Fruit fly (Drosophila melanogaster) whole organism, embryonic: ENCODE data around the gene CG4009.
A peak's percentile ranks its signal among the peaks of the same experiment; 100 is the strongest.

Experiments used
- CG11456 ChIP-seq: fragments of 200-800 bp; sonication (Bioruptor generic); IDR thresholded peaks from 3 replicates; pipeline ENCODE4 v1.3.6; 2022; ENCODE audit warnings: missing biosample characterization, missing genetic modification characterization
- CG12769 ChIP-seq: fragments of 200-800 bp; sonication (Bioruptor generic); optimal IDR thresholded peaks from 2 replicates; lab custom pipeline; 2019; ENCODE audit warnings: missing biosample characterization, mild to moderate bottlenecking, missing genetic modification characterization, moderate library complexity
- CG15073 ChIP-seq: fragments of 200-800 bp; sonication (Bioruptor generic); optimal IDR thresholded peaks from 2 replicates; lab custom pipeline; 2016; ENCODE audit warnings: missing biosample characterization, missing genetic modification characterization
- CG16813 ChIP-seq: fragments of 200-800 bp; sonication (Bioruptor generic); IDR thresholded peaks from 3 replicates; pipeline ENCODE4 v1.3.6; 2022; ENCODE audit warnings: missing biosample characterization, missing genetic modification characterization; ENCODE audit not compliant: partially characterized antibody
- CG16863 ChIP-seq: fragments of 200-800 bp; sonication (Bioruptor generic); optimal IDR thresholded peaks from 3 replicates; lab custom pipeline; 2016; ENCODE audit warnings: missing biosample characterization, missing genetic modification characterization
- CG17802 ChIP-seq: fragments of 200-800 bp; sonication (Bioruptor generic); optimal IDR thresholded peaks from 2 replicates; lab custom pipeline; 2018; ENCODE audit warnings: missing biosample characterization, mild to moderate bottlenecking, missing genetic modification characterization, moderate library complexity
- CG1792 ChIP-seq: fragments of 200-800 bp; sonication (Bioruptor generic); optimal IDR thresholded peaks from 2 replicates; lab custom pipeline; 2016; ENCODE audit warnings: missing biosample characterization, missing genetic modification characterization
- CG1832 ChIP-seq: fragments of 200-800 bp; sonication (Bioruptor generic); optimal IDR thresholded peaks from 2 replicates; lab custom pipeline; 2017; ENCODE audit warnings: missing biosample characterization, mild to moderate bottlenecking, missing genetic modification characterization, inconsistent platforms
- CG31224 ChIP-seq: fragments of 200-800 bp; sonication (Bioruptor generic); IDR thresholded peaks from 2 replicates; pipeline ENCODE4 v1.3.6; 2022; ENCODE audit warnings: missing biosample characterization, missing genetic modification characterization
- CG4404 ChIP-seq: fragments of 200-800 bp; sonication (Bioruptor generic); IDR thresholded peaks from 2 replicates; pipeline ENCODE4 v1.3.6; 2022; ENCODE audit warnings: missing biosample characterization, missing genetic modification characterization
- CG6765 ChIP-seq: fragments of 200-800 bp; sonication (Bioruptor generic); optimal IDR thresholded peaks from 3 replicates; lab custom pipeline; 2017; ENCODE audit warnings: missing biosample characterization, mild to moderate bottlenecking, missing genetic modification characterization
- CG6813 ChIP-seq: fragments of 200-800 bp; sonication (Bioruptor generic); optimal IDR thresholded peaks from 2 replicates; lab custom pipeline; 2017; ENCODE audit warnings: missing biosample characterization, missing genetic modification characterization, mild to moderate bottlenecking, moderate library complexity, missing genetic modification reagents
- CG7786 ChIP-seq: fragments of 200-800 bp; sonication (Bioruptor generic); optimal IDR thresholded peaks from 2 replicates; lab custom pipeline; 2016; ENCODE audit warnings: missing biosample characterization, missing genetic modification characterization
- CG7839 ChIP-seq: fragments of 200-800 bp; sonication (Bioruptor generic); optimal IDR thresholded peaks from 3 replicates; lab custom pipeline; 2018; ENCODE audit warnings: missing biosample characterization, mild to moderate bottlenecking, missing genetic modification characterization, moderate library complexity
- CG9437 ChIP-seq: fragments of 200-800 bp; sonication (Bioruptor generic); optimal IDR thresholded peaks from 2 replicates; lab custom pipeline; 2018; ENCODE audit warnings: missing biosample characterization, mild to moderate bottlenecking, missing genetic modification characterization
- CG9876 ChIP-seq: fragments of 200-800 bp; sonication (Bioruptor generic); optimal IDR thresholded peaks from 2 replicates; lab custom pipeline; 2016; ENCODE audit warnings: missing biosample characterization, missing genetic modification characterization
- D ChIP-seq, 2 experiments: fragments of 200-800 bp in 1 of 2; fragments of >200 bp in 1 of 2; sonication (Bioruptor generic) in 1 of 2; optimal IDR thresholded peaks; 2 replicates in 1 of 2; 3 replicates in 1 of 2; lab custom pipeline; 2017; ENCODE audit warnings: mild to moderate bottlenecking in 1 of 2, missing biosample characterization in 1 of 2, missing genetic modification characterization in 1 of 2, missing genetic modification reagents in 1 of 2
- Dad ChIP-seq: fragments of 200-800 bp; sonication (Bioruptor generic); optimal IDR thresholded peaks from 3 replicates; lab custom pipeline; 2016; ENCODE audit warnings: missing biosample characterization, missing genetic modification characterization
- HLH3B ChIP-seq: fragments of 200-800 bp; sonication (Bioruptor generic); IDR thresholded peaks from 2 replicates; pipeline ENCODE4 v1.3.6; 2022; ENCODE audit warnings: missing biosample characterization, missing genetic modification characterization
- HmgD ChIP-seq: fragments of 200-800 bp; sonication (Bioruptor generic); optimal IDR thresholded peaks from 3 replicates; lab custom pipeline; 2016; ENCODE audit warnings: missing biosample characterization, missing genetic modification characterization
- Hmx ChIP-seq: fragments of 200-800 bp; sonication (Bioruptor generic); optimal IDR thresholded peaks from 2 replicates; lab custom pipeline; 2016; ENCODE audit warnings: missing biosample characterization, missing genetic modification characterization
- Hr39 ChIP-seq: fragments of >200 bp; optimal IDR thresholded peaks from 2 replicates; lab custom pipeline; 2017
- Hr51 ChIP-seq, 2 experiments: fragments of 200-800 bp; sonication (Bioruptor generic); optimal IDR thresholded peaks; 2 replicates in 1 of 2; 3 replicates in 1 of 2; lab custom pipeline; 2016 to 2018; ENCODE audit warnings: missing biosample characterization in 2 of 2, missing genetic modification characterization in 2 of 2, mild to moderate bottlenecking in 1 of 2, moderate library complexity in 1 of 2
- MTF-1 ChIP-seq: fragments of 200-800 bp; sonication (Bioruptor generic); optimal IDR thresholded peaks from 2 replicates; lab custom pipeline; 2018; ENCODE audit warnings: missing biosample characterization, mild to moderate bottlenecking, missing genetic modification characterization, borderline replicate concordance
- Neu2 ChIP-seq: fragments of 200-800 bp; sonication (Bioruptor generic); optimal IDR thresholded peaks from 3 replicates; lab custom pipeline; 2016; ENCODE audit warnings: missing biosample characterization, missing genetic modification characterization, borderline replicate concordance
- Sox100B ChIP-seq: fragments of 200-800 bp; sonication (Bioruptor generic); optimal IDR thresholded peaks from 3 replicates; lab custom pipeline; 2018; ENCODE audit warnings: missing biosample characterization, mild to moderate bottlenecking, missing genetic modification characterization
- Stat92E ChIP-seq, 3 experiments: fragments of >200 bp in 2 of 3; fragments of 200-800 bp in 1 of 3; sonication (Bioruptor generic) in 1 of 3; optimal IDR thresholded peaks; 2 replicates each; lab custom pipeline; 2017 to 2019; ENCODE audit warnings: missing biosample characterization in 3 of 3, missing genetic modification characterization in 3 of 3, mild to moderate bottlenecking in 1 of 3, moderate library complexity in 1 of 3
- amos ChIP-seq: fragments of 200-800 bp; sonication (Bioruptor generic); IDR thresholded peaks from 2 replicates; pipeline ENCODE4 v1.3.6; 2022; ENCODE audit warnings: missing biosample characterization, missing genetic modification characterization; ENCODE audit not compliant: partially characterized antibody
- ara ChIP-seq: fragments of 200-800 bp; sonication (Bioruptor generic); IDR thresholded peaks from 2 replicates; pipeline ENCODE4 v1.3.6; 2022; ENCODE audit warnings: missing biosample characterization, missing genetic modification characterization
- bab2 ChIP-seq: fragments of 200-800 bp; sonication (Bioruptor generic); optimal IDR thresholded peaks from 2 replicates; lab custom pipeline; 2016; ENCODE audit warnings: missing biosample characterization, missing genetic modification characterization
- crp ChIP-seq, 2 experiments: fragments of 200-800 bp; sonication (Bioruptor generic); optimal IDR thresholded peaks; 2 replicates in 1 of 2; 3 replicates in 1 of 2; lab custom pipeline; 2017; ENCODE audit warnings: missing biosample characterization in 2 of 2, missing genetic modification characterization in 2 of 2, mild to moderate bottlenecking in 1 of 2, moderate library complexity in 1 of 2
- da ChIP-seq: fragments of 200-800 bp; sonication (Bioruptor generic); optimal IDR thresholded peaks from 2 replicates; lab custom pipeline; 2016; ENCODE audit warnings: missing biosample characterization, missing genetic modification characterization
- dm ChIP-seq: fragments of 200-800 bp; sonication (Bioruptor generic); optimal IDR thresholded peaks from 3 replicates; lab custom pipeline; 2016; ENCODE audit warnings: missing biosample characterization, missing genetic modification characterization
- dysf ChIP-seq: fragments of 200-800 bp; sonication (Bioruptor generic); IDR thresholded peaks from 3 replicates; pipeline ENCODE4 v1.3.6; 2022; ENCODE audit warnings: missing biosample characterization, missing genetic modification characterization
- fru ChIP-seq: fragments of >200 bp; optimal IDR thresholded peaks from 2 replicates; lab custom pipeline; 2017
- ftz-f1 ChIP-seq: fragments of 200-800 bp; sonication (Bioruptor generic); optimal IDR thresholded peaks from 2 replicates; lab custom pipeline; 2016; ENCODE audit warnings: missing biosample characterization, missing genetic modification characterization
- gce ChIP-seq: fragments of 200-800 bp; sonication (Bioruptor generic); IDR thresholded peaks from 3 replicates; pipeline ENCODE4 v1.3.6; 2022; ENCODE audit warnings: missing biosample characterization, missing genetic modification characterization
- gt ChIP-seq: fragments of 200-800 bp; sonication (Bioruptor generic); IDR thresholded peaks from 2 replicates; pipeline ENCODE4 v1.3.6; 2022; ENCODE audit warnings: missing biosample characterization, missing genetic modification characterization
- kay ChIP-seq: fragments of 200-800 bp; sonication (Bioruptor generic); optimal IDR thresholded peaks from 2 replicates; lab custom pipeline; 2016; ENCODE audit warnings: missing biosample characterization, missing genetic modification characterization
- ranshi ChIP-seq: fragments of 200-800 bp; sonication (Bioruptor generic); IDR thresholded peaks from 2 replicates; pipeline ENCODE4 v1.3.6; 2022; ENCODE audit warnings: missing biosample characterization, missing genetic modification characterization
- repo ChIP-seq: fragments of 200-800 bp; sonication (Bioruptor generic); optimal IDR thresholded peaks from 2 replicates; lab custom pipeline; 2016; ENCODE audit warnings: missing biosample characterization, missing genetic modification characterization
- rib ChIP-seq: fragments of 200-800 bp; sonication (Bioruptor generic); IDR thresholded peaks from 2 replicates; pipeline ENCODE4 v1.3.6; 2022; ENCODE audit warnings: missing biosample characterization, missing genetic modification characterization
- sim ChIP-seq: fragments of 200-800 bp; sonication (Bioruptor generic); IDR thresholded peaks from 2 replicates; pipeline ENCODE4 v1.3.6; 2022; ENCODE audit warnings: missing biosample characterization, missing genetic modification characterization
- sr ChIP-seq: fragments of 200-800 bp; sonication (Bioruptor generic); IDR thresholded peaks from 3 replicates; pipeline ENCODE4 v1.3.6; 2022; ENCODE audit warnings: missing biosample characterization, missing genetic modification characterization
- sug ChIP-seq: fragments of 200-800 bp; optimal IDR thresholded peaks from 2 replicates; lab custom pipeline; 2019; ENCODE audit warnings: missing biosample characterization, mild to moderate bottlenecking, missing genetic modification characterization, moderate library complexity
- tio ChIP-seq: fragments of 200-800 bp; sonication (Bioruptor generic); optimal IDR thresholded peaks from 2 replicates; lab custom pipeline; 2017; ENCODE audit warnings: missing biosample characterization, missing genetic modification characterization, inconsistent platforms
- tll ChIP-seq, 2 experiments: fragments of 200-800 bp in 1 of 2; fragments of >200 bp in 1 of 2; sonication (Bioruptor generic) in 1 of 2; optimal IDR thresholded peaks; 2 replicates each; lab custom pipeline; 2017 to 2019; ENCODE audit warnings: missing biosample characterization in 2 of 2, missing genetic modification characterization in 2 of 2, mild to moderate bottlenecking in 1 of 2, moderate library complexity in 1 of 2
- tx ChIP-seq: fragments of 200-800 bp; sonication (Bioruptor generic); optimal IDR thresholded peaks from 2 replicates; lab custom pipeline; 2016; ENCODE audit warnings: missing biosample characterization, missing genetic modification characterization
- vvl ChIP-seq: fragments of 200-800 bp; sonication (Bioruptor generic); IDR thresholded peaks from 2 replicates; pipeline ENCODE4 v1.3.6; 2022; ENCODE audit warnings: missing biosample characterization, missing genetic modification characterization
- zf30C ChIP-seq: fragments of 200-800 bp; sonication (Bioruptor generic); optimal IDR thresholded peaks from 3 replicates; lab custom pipeline; 2018; ENCODE audit warnings: missing biosample characterization, mild to moderate bottlenecking, missing genetic modification characterization

Gene CG4009

dm6 chr3R:17060244-17060664 lies 24.4 kb upstream of the CG4009 start (continued):
- TF ChIP-seq HmgD (no peak), tx (GFP tag; lab: Kevin White, UChicago) (no peak), Sox100B (GFP tag; lab: Kevin White, UChicago) (peak; percentile 78), tll (GFP tag; optimal IDR thresholded peaks at IDR 0.05; lab: Kevin White, UChicago) (no peak), Hr51 (GFP tag; optimal IDR thresholded peaks at IDR 0.05; lab: Kevin White, UChicago) (peak in 1 of 2 experiments; percentile 65), kay (GFP tag; lab: Kevin White, UChicago) (no peak), CG6765 (no peak), D (optimal IDR thresholded peaks at IDR 0.05; lab: Kevin White, UChicago) (no peak), D (GFP tag; optimal IDR thresholded peaks at IDR 0.05; lab: Kevin White, UChicago) (peak; percentile 44), CG1832 (GFP tag; lab: Kevin White, UChicago) (no peak), Dad (GFP tag; lab: Kevin White, UChicago) (peak; percentile 67), MTF-1 (GFP tag; lab: Kevin White, UChicago) (no peak), zf30C (no peak), CG6813 (GFP tag; lab: Kevin White, UChicago) (no peak), ranshi (GFP tag; lab: Robert Waterston, UW) (peak; percentile 24; the same call in 1 of the 2 replicates), Hmx (GFP tag; lab: Kevin White, UChicago) (no peak), sim (GFP tag; lab: Robert Waterston, UW) (no peak), CG9437 (GFP tag; lab: Kevin White, UChicago) (peak; percentile 54), ftz-f1 (GFP tag; lab: Kevin White, UChicago) (no peak), repo (no peak), HLH3B (GFP tag; lab: Robert Waterston, UW) (0 out of 2 replicates have a peak, but pooled peaks have one; percentile 25), gt (GFP tag; lab: Robert Waterston, UW) (no peak)

- TF ChIP-seq CG16863 (GFP tag; lab: Kevin White, UChicago): no peak
- no peak for TF ChIP-seq CG7839 (tag; lab: Kevin White, UChicago)
- TF ChIP-seq CG12769 (tag; lab: Kevin White, UChicago): peak; percentile 49
- no peak for TF ChIP-seq CG9876
- 0 out of 3 replicates have a peak, but pooled peaks have one; percentile 10 for TF ChIP-seq gce (GFP tag; lab: Robert Waterston, UW)
- no peak for TF ChIP-seq tio
- TF ChIP-seq CG17802: no peak
- no peak for TF ChIP-seq crp (GFP tag; optimal IDR thresholded peaks at IDR 0.05; lab: Kevin White, UChicago)
- TF ChIP-seq CG11456 (GFP tag; lab: Robert Waterston, UW): peak; percentile 53; the same call in 1 of the 3 replicates
- no peak for TF ChIP-seq Neu2 (GFP tag; lab: Kevin White, UChicago)
- no peak for TF ChIP-seq da
- TF ChIP-seq sr: peak; percentile 93
- 0 out of 2 replicates have a peak, but pooled peaks have one; percentile 15 for TF ChIP-seq ara (GFP tag; lab: Robert Waterston, UW)
- no peak for TF ChIP-seq dysf (GFP tag; lab: Robert Waterston, UW)
- TF ChIP-seq CG16813: no peak
- no peak; the same call in 1 of the 2 replicates for TF ChIP-seq rib (GFP tag; lab: Robert Waterston, UW)
- TF ChIP-seq CG7786 (GFP tag; lab: Kevin White, UChicago): no peak
- no peak for TF ChIP-seq CG31224 (GFP tag; lab: Robert Waterston, UW)
- no peak for TF ChIP-seq bab2 (GFP tag; lab: Kevin White, UChicago)
- no peak for TF ChIP-seq CG4404 (GFP tag; lab: Robert Waterston, UW)
- TF ChIP-seq sug (tag; lab: Kevin White, UChicago): peak; percentile 59
- no peak for TF ChIP-seq CG15073 (GFP tag; lab: Kevin White, UChicago)
- no peak for TF ChIP-seq dm
- peak; percentile 20; the same call in 1 of the 2 replicates for TF ChIP-seq vvl (GFP tag; lab: Robert Waterston, UW)
- TF ChIP-seq Stat92E (GFP tag; optimal IDR thresholded peaks at IDR 0.05; lab: Kevin White, UChicago): no peak
- TF ChIP-seq fru (lab: Kevin White, UChicago): no peak
- no peak for TF ChIP-seq CG1792 (GFP tag; lab: Kevin White, UChicago)
- TF ChIP-seq amos (GFP tag; lab: Robert Waterston, UW): peak; percentile 20; the same call in 1 of the 2 replicates
- TF ChIP-seq ftz-f1 (GFP tag; lab: Kevin White, UChicago): peak; percentile 53
- TF ChIP-seq Hr39 (lab: Kevin White, UChicago): no peak
These were observed 23.9 kb upstream of the CG4009 start for dm6 chr3R:17059811-17060169.
